Fruit fly (Drosophila melanogaster) whole organism, pupa: ENCODE data around the gene 14-3-3epsilon.

ENCODE experiments used
- CG10348 ChIP-seq: fragments of 200-800 bp; sonication (Bioruptor generic); IDR thresholded peaks from 2 replicates; pipeline ENCODE4 v1.3.6; 2022; ENCODE audit warnings: missing biosample characterization, missing genetic modification characterization
- CG12605 ChIP-seq: fragments of 200-800 bp; sonication (Bioruptor generic); IDR thresholded peaks from 2 replicates; pipeline ENCODE4 v1.3.6; 2022; ENCODE audit warnings: missing biosample characterization, missing genetic modification characterization
- CG13204 ChIP-seq: fragments of 200-800 bp; sonication (Bioruptor generic); optimal IDR thresholded peaks from 2 replicates; lab custom pipeline; 2018; ENCODE audit warnings: missing biosample characterization, mild to moderate bottlenecking, missing genetic modification characterization, moderate library complexity
- CG14655 ChIP-seq: fragments of 200-800 bp; sonication (Bioruptor generic); optimal IDR thresholded peaks from 3 replicates; lab custom pipeline; 2017; ENCODE audit warnings: mild to moderate bottlenecking, missing biosample characterization, missing genetic modification reagents, missing genetic modification characterization
- CG15710 ChIP-seq: fragments of 200-800 bp; sonication (Bioruptor generic); optimal IDR thresholded peaks from 2 replicates; lab custom pipeline; 2018; ENCODE audit warnings: missing biosample characterization, mild to moderate bottlenecking, missing genetic modification characterization, moderate library complexity
- CG17806 ChIP-seq: fragments of 200-800 bp; sonication (Bioruptor generic); optimal IDR thresholded peaks from 2 replicates; lab custom pipeline; 2018; ENCODE audit warnings: missing biosample characterization, mild to moderate bottlenecking, missing genetic modification characterization, moderate library complexity
- CG32121 ChIP-seq: fragments of 200-800 bp; sonication (Bioruptor generic); IDR thresholded peaks from 2 replicates; pipeline ENCODE4 v1.3.6; 2022; ENCODE audit warnings: missing biosample characterization, missing genetic modification characterization
- CG34367 ChIP-seq: fragments of 200-800 bp; sonication (Bioruptor generic); optimal IDR thresholded peaks from 2 replicates; lab custom pipeline; 2018; ENCODE audit warnings: missing biosample characterization, mild to moderate bottlenecking, missing genetic modification characterization
- CG4496 ChIP-seq: fragments of 200-800 bp; sonication (Bioruptor generic); IDR thresholded peaks from 3 replicates; pipeline ENCODE4 v1.3.6; 2022; ENCODE audit warnings: missing biosample characterization, missing genetic modification characterization
- CG8159 ChIP-seq: fragments of 200-800 bp; sonication (Bioruptor generic); optimal IDR thresholded peaks from 3 replicates; lab custom pipeline; 2018; ENCODE audit warnings: missing biosample characterization, mild to moderate bottlenecking, missing genetic modification characterization, moderate library complexity
- CG8301 ChIP-seq: fragments of 200-800 bp; sonication (Bioruptor generic); optimal IDR thresholded peaks from 2 replicates; lab custom pipeline; 2018; ENCODE audit warnings: missing biosample characterization, mild to moderate bottlenecking, missing genetic modification characterization
- CG9948 ChIP-seq: fragments of 200-800 bp; sonication (Bioruptor generic); optimal IDR thresholded peaks from 2 replicates; lab custom pipeline; 2018; ENCODE audit warnings: missing biosample characterization, mild to moderate bottlenecking, missing genetic modification characterization, moderate library complexity
- D1 ChIP-seq: fragments of 200-800 bp; sonication (Bioruptor generic); optimal IDR thresholded peaks from 2 replicates; lab custom pipeline; 2018; ENCODE audit warnings: missing biosample characterization, mild to moderate bottlenecking, missing genetic modification characterization, moderate library complexity
- EcR ChIP-seq: fragments of 200-800 bp; sonication (Bioruptor generic); optimal IDR thresholded peaks from 3 replicates; lab custom pipeline; 2019; ENCODE audit warnings: missing biosample characterization, missing genetic modification characterization, mild to moderate bottlenecking, moderate library complexity, missing genetic modification reagents
- Ets98B ChIP-seq: fragments of 200-800 bp; sonication (Bioruptor generic); IDR thresholded peaks from 2 replicates; pipeline ENCODE4 v1.3.6; 2022; ENCODE audit warnings: missing biosample characterization, missing genetic modification characterization
- Pif1A ChIP-seq: fragments of 200-800 bp; sonication (Bioruptor generic); optimal IDR thresholded peaks from 3 replicates; lab custom pipeline; 2016; ENCODE audit warnings: missing biosample characterization, missing genetic modification characterization
- Pif1B ChIP-seq: fragments of 200-800 bp; sonication (Bioruptor generic); optimal IDR thresholded peaks from 3 replicates; lab custom pipeline; 2016; ENCODE audit warnings: missing biosample characterization, missing genetic modification characterization
- Snoo ChIP-seq: fragments of 200-800 bp; sonication (Bioruptor generic); optimal IDR thresholded peaks from 3 replicates; lab custom pipeline; 2017; ENCODE audit warnings: missing biosample characterization, mild to moderate bottlenecking, missing genetic modification characterization, inconsistent platforms
- fd96Ca ChIP-seq: fragments of 200-800 bp; sonication (Bioruptor generic); IDR thresholded peaks from 3 replicates; pipeline ENCODE4 v1.3.6; 2022; ENCODE audit warnings: missing biosample characterization, missing genetic modification characterization
- gl ChIP-seq: fragments of 200-800 bp; sonication (Bioruptor generic); optimal IDR thresholded peaks from 2 replicates; lab custom pipeline; 2018; ENCODE audit warnings: missing biosample characterization, mild to moderate bottlenecking, missing genetic modification characterization
- rn ChIP-seq: fragments of 200-800 bp; sonication (Bioruptor generic); IDR thresholded peaks from 2 replicates; pipeline ENCODE4 v1.3.6; 2022; ENCODE audit warnings: missing biosample characterization, missing genetic modification characterization

14-3-3epsilon gene

DNA sequence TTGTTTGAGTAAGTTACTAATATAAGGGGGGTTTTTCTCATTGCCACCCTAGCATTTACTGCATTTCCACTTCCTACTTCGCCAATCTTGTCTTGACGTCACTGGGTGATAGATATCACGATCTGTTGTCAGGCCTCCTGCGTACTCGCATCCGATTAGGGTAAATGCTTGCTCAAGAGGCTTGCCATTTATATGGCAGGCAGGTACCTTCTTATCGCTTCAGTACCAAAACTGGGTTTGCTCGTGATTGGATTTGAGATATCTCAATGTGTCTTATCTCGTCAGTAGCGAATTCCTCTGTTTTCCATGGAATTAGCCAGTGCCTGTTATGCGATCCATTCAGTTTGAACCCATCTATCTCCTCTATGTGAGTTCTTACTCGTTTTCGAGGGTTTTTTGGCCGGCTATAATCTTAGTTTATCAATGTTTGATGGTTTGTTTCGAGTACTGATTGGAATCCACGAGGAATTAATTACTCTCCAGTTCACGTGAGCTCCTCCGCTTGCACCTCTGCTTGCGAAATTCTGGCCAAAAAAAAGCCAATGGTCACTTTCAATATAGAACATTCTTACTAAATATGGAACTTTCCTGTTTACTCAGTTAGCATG lies 38.6 kb downstream of the 14-3-3epsilon start:
- TF ChIP-seq CG10348 (GFP tag; lab: Robert Waterston, UW) = no peak
- TF ChIP-seq CG15710 (tag; lab: Kevin White, UChicago) = no peak

dm6 chr3R:18283441-18283840 lies 41.1 kb downstream of the 14-3-3epsilon start, which contains the start of the genes CG14312 and CG8064:
TSS of gene CG14312 (minus strand) at chr3R:18283528.
TSS of gene CG8064 (plus strand) at chr3R:18283660.
- no peak for TF ChIP-seq Pif1A (GFP tag; lab: Kevin White, UChicago)
- no peak for TF ChIP-seq CG32121
- TF ChIP-seq CG15710 (tag; lab: Kevin White, UChicago) = no peak
- no peak for TF ChIP-seq CG12605 (GFP tag; lab: Robert Waterston, UW)
- TF ChIP-seq CG13204 (GFP tag; lab: Kevin White, UChicago) = no peak
- no peak for TF ChIP-seq Pif1B (GFP tag; lab: Kevin White, UChicago)
- TF ChIP-seq D1 (tag; lab: Kevin White, UChicago) = no peak
- TF ChIP-seq Snoo (tag; lab: Kevin White, UChicago) = no peak
- no peak for TF ChIP-seq CG4496 (GFP tag; lab: Robert Waterston, UW)
- no peak for TF ChIP-seq rn (GFP tag; lab: Robert Waterston, UW)
- TF ChIP-seq gl = no peak
- no peak for TF ChIP-seq CG17806
- TF ChIP-seq CG8301 (tag; lab: Kevin White, UChicago) = no peak

- TF ChIP-seq CG32121 (no peak), CG15710 (tag; lab: Kevin White, UChicago) (no peak), Ets98B (no peak), CG8301 (tag; lab: Kevin White, UChicago) (no peak), Pif1B (GFP tag; lab: Kevin White, UChicago) (no peak), fd96Ca (GFP tag; lab: Robert Waterston, UW) (no peak), CG14655 (GFP tag; lab: Kevin White, UChicago) (no peak), CG13204 (GFP tag; lab: Kevin White, UChicago) (no peak)
- TF ChIP-seq, all 21 proteins: peak for 0
Measured at dm6 chr3R:18288677-18289076, 46.3 kb downstream of the 14-3-3epsilon start, which contains the start of gene CG7131. TSS of gene CG7131 (minus strand) at chr3R:18288777.

dm6 chr3R:18291831-18292230 lies 49.5 kb downstream of the 14-3-3epsilon start:
- TF ChIP-seq CG9948 (tag; lab: Kevin White, UChicago) (no peak), CG34367 (tag; lab: Kevin White, UChicago) (no peak), CG14655 (GFP tag; lab: Kevin White, UChicago) (no peak), rn (GFP tag; lab: Robert Waterston, UW) (no peak), CG8301 (tag; lab: Kevin White, UChicago) (no peak), CG8159 (no peak)

dm6 chr3R:18292371-18292770 lies 50.0 kb downstream of the 14-3-3epsilon start:
- TF ChIP-seq EcR (GFP tag; lab: Kevin White, UChicago) (no peak), CG14655 (GFP tag; lab: Kevin White, UChicago) (no peak), D1 (tag; lab: Kevin White, UChicago) (no peak), CG13204 (GFP tag; lab: Kevin White, UChicago) (no peak), CG9948 (tag; lab: Kevin White, UChicago) (no peak), gl (no peak), Ets98B (no peak), CG12605 (GFP tag; lab: Robert Waterston, UW) (no peak), CG34367 (tag; lab: Kevin White, UChicago) (no peak), rn (GFP tag; lab: Robert Waterston, UW) (no peak), CG15710 (tag; lab: Kevin White, UChicago) (no peak), CG8159 (no peak), CG4496 (GFP tag; lab: Robert Waterston, UW) (no peak), Pif1A (GFP tag; lab: Kevin White, UChicago) (no peak), CG8301 (tag; lab: Kevin White, UChicago) (no peak), CG32121 (no peak), CG10348 (GFP tag; lab: Robert Waterston, UW) (no peak), Pif1B (GFP tag; lab: Kevin White, UChicago) (no peak), CG17806 (no peak)

DNA sequence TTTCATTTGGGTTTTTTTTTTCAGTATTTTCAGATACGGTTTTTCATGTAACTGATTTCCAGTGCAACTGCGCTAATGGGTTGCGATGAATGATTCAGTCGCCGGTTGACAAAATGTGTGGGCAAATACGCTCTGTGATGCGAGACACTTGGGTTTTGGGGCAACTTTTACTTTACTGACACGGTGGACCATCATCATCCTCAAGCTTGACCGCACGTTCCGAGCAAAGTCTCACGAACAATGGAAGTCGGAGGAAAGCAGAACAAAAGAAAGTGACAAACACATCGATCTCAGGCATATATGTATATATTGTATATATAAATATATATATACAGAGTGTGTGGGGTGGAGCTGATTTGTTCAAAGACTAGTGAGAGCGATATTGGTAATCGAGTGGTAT lies 52.2 kb downstream of the 14-3-3epsilon start:
- peak; percentile 36; the same call in 1 of the 3 replicates for TF ChIP-seq CG4496 (GFP tag; lab: Robert Waterston, UW)
- no peak for TF ChIP-seq CG13204 (GFP tag; lab: Kevin White, UChicago)
- TF ChIP-seq Ets98B = no peak
- no peak for TF ChIP-seq Pif1A (GFP tag; lab: Kevin White, UChicago)
- peak; percentile 9 for TF ChIP-seq EcR (GFP tag; lab: Kevin White, UChicago)
- no peak for TF ChIP-seq Pif1B (GFP tag; lab: Kevin White, UChicago)
